Fruit fly (Drosophila melanogaster) whole organism, embryonic: Measurements from ENCODE around the gene pnt.

ENCODE experiments used
- CG10209 ChIP-seq: fragments of 200-800 bp; sonication (Bioruptor generic); optimal IDR thresholded peaks from 3 replicates; lab custom pipeline; 2017; ENCODE audit warnings: missing biosample characterization, mild to moderate bottlenecking, missing genetic modification characterization, missing genetic modification reagents
- CG10321 ChIP-seq: fragments of 200-800 bp; sonication (Bioruptor generic); IDR thresholded peaks from 2 replicates; pipeline ENCODE4 v1.3.6; 2022; ENCODE audit warnings: missing biosample characterization, missing genetic modification characterization
- CG10565 ChIP-seq: fragments of 200-800 bp; sonication (Bioruptor generic); optimal IDR thresholded peaks from 3 replicates; lab custom pipeline; 2016; ENCODE audit warnings: missing biosample characterization, mild to moderate bottlenecking, missing genetic modification characterization
- CG11398 ChIP-seq: fragments of 200-800 bp; sonication (Bioruptor generic); optimal IDR thresholded peaks from 2 replicates; lab custom pipeline; 2016; ENCODE audit warnings: missing biosample characterization, missing genetic modification characterization
- CG11695 ChIP-seq: fragments of 200-800 bp; sonication (Bioruptor generic); IDR thresholded peaks from 3 replicates; pipeline ENCODE4 v1.3.6; 2022; ENCODE audit warnings: missing biosample characterization, missing genetic modification characterization
- CG11723 ChIP-seq: fragments of 200-800 bp; sonication (Bioruptor generic); optimal IDR thresholded peaks from 2 replicates; lab custom pipeline; 2017; ENCODE audit warnings: missing biosample characterization, mild to moderate bottlenecking, missing genetic modification characterization
- CG12104 ChIP-seq: fragments of 200-800 bp; sonication (Bioruptor generic); optimal IDR thresholded peaks from 3 replicates; lab custom pipeline; 2016; ENCODE audit warnings: missing biosample characterization, missing genetic modification characterization
- CG13424 ChIP-seq: fragments of 200-800 bp; sonication (Bioruptor generic); optimal IDR thresholded peaks from 2 replicates; lab custom pipeline; 2019; ENCODE audit warnings: missing biosample characterization, mild to moderate bottlenecking, missing genetic modification characterization, moderate library complexity
- CG16813 ChIP-seq: fragments of 200-800 bp; sonication (Bioruptor generic); IDR thresholded peaks from 3 replicates; pipeline ENCODE4 v1.3.6; 2022; ENCODE audit warnings: missing biosample characterization, missing genetic modification characterization; ENCODE audit not compliant: partially characterized antibody
- CG16863 ChIP-seq: fragments of 200-800 bp; sonication (Bioruptor generic); optimal IDR thresholded peaks from 3 replicates; lab custom pipeline; 2016; ENCODE audit warnings: missing biosample characterization, missing genetic modification characterization
- CG17568 ChIP-seq: fragments of 200-800 bp; sonication (Bioruptor generic); optimal IDR thresholded peaks from 2 replicates; lab custom pipeline; 2018; ENCODE audit warnings: missing biosample characterization, mild to moderate bottlenecking, missing genetic modification characterization, moderate library complexity
- CG17802 ChIP-seq: fragments of 200-800 bp; sonication (Bioruptor generic); optimal IDR thresholded peaks from 2 replicates; lab custom pipeline; 2018; ENCODE audit warnings: missing biosample characterization, mild to moderate bottlenecking, missing genetic modification characterization, moderate library complexity
- CG2712 ChIP-seq: fragments of 200-800 bp; optimal IDR thresholded peaks from 3 replicates; lab custom pipeline; 2019; ENCODE audit warnings: missing biosample characterization, mild to moderate bottlenecking, missing genetic modification characterization, moderate library complexity
- CG32772 ChIP-seq: fragments of 200-800 bp; sonication (Bioruptor generic); IDR thresholded peaks from 2 replicates; pipeline ENCODE4 v1.3.6; 2022; ENCODE audit warnings: missing biosample characterization, missing genetic modification characterization
- CG3995 ChIP-seq: fragments of 200-800 bp; sonication (Bioruptor generic); optimal IDR thresholded peaks from 3 replicates; lab custom pipeline; 2016; ENCODE audit warnings: missing biosample characterization, missing genetic modification characterization
- CG4282 ChIP-seq: fragments of 200-800 bp; sonication (Bioruptor generic); optimal IDR thresholded peaks from 2 replicates; lab custom pipeline; 2016; ENCODE audit warnings: missing biosample characterization, missing genetic modification characterization
- CG5180 ChIP-seq: fragments of 200-800 bp; sonication (Bioruptor generic); optimal IDR thresholded peaks from 3 replicates; lab custom pipeline; 2017; ENCODE audit warnings: missing biosample characterization, missing genetic modification characterization, mild to moderate bottlenecking, moderate library complexity, missing genetic modification reagents
- CG6175 ChIP-seq: fragments of 200-800 bp; sonication (Bioruptor generic); IDR thresholded peaks from 3 replicates; pipeline ENCODE4 v1.3.6; 2022; ENCODE audit warnings: missing biosample characterization, missing genetic modification characterization
- CG6689 ChIP-seq: fragments of 200-800 bp; sonication (Bioruptor generic); IDR thresholded peaks from 2 replicates; pipeline ENCODE4 v1.3.6; 2022; ENCODE audit warnings: missing biosample characterization, missing genetic modification characterization
- CG7963 ChIP-seq: fragments of 200-800 bp; sonication (Bioruptor generic); IDR thresholded peaks from 3 replicates; pipeline ENCODE4 v1.3.6; 2022; ENCODE audit warnings: missing biosample characterization, missing genetic modification characterization; ENCODE audit not compliant: partially characterized antibody
- CG8944 ChIP-seq: fragments of 200-800 bp; sonication (Bioruptor generic); optimal IDR thresholded peaks from 3 replicates; lab custom pipeline; 2016; ENCODE audit warnings: missing biosample characterization, missing genetic modification characterization
- CG9727 ChIP-seq: fragments of 200-800 bp; sonication (Bioruptor generic); optimal IDR thresholded peaks from 3 replicates; lab custom pipeline; 2017; ENCODE audit warnings: missing biosample characterization, mild to moderate bottlenecking, missing genetic modification characterization
- Dip3 ChIP-seq: fragments of 200-800 bp; sonication (Bioruptor generic); optimal IDR thresholded peaks from 3 replicates; lab custom pipeline; 2016; ENCODE audit warnings: missing biosample characterization, missing genetic modification characterization
- Fer2 ChIP-seq: fragments of 200-800 bp; sonication (Bioruptor generic); optimal IDR thresholded peaks from 2 replicates; lab custom pipeline; 2018; ENCODE audit warnings: missing biosample characterization, mild to moderate bottlenecking, missing genetic modification characterization, moderate library complexity
- H2.0 ChIP-seq: fragments of 200-800 bp; sonication (Bioruptor generic); IDR thresholded peaks from 2 replicates; pipeline ENCODE4 v1.3.6; 2022; ENCODE audit warnings: missing biosample characterization, missing genetic modification characterization
- Hr78 ChIP-seq, 2 experiments: fragments of 200-800 bp in 1 of 2; fragments of >200 bp in 1 of 2; sonication (Bioruptor generic) in 1 of 2; optimal IDR thresholded peaks; 2 replicates each; lab custom pipeline; 2017 to 2019; ENCODE audit warnings: missing biosample characterization in 2 of 2, missing genetic modification characterization in 2 of 2, mild to moderate bottlenecking in 1 of 2, moderate library complexity in 1 of 2
- NC2β ChIP-seq: fragments of 200-800 bp; sonication (Bioruptor generic); optimal IDR thresholded peaks from 2 replicates; lab custom pipeline; 2016; ENCODE audit warnings: missing biosample characterization, missing genetic modification characterization
- Ptx1 ChIP-seq: fragments of 200-800 bp; sonication (Bioruptor generic); IDR thresholded peaks from 2 replicates; pipeline ENCODE4 v1.3.6; 2022; ENCODE audit warnings: missing biosample characterization, missing genetic modification characterization
- Sry-β ChIP-seq: fragments of 200-800 bp; sonication (Bioruptor generic); optimal IDR thresholded peaks from 2 replicates; lab custom pipeline; 2018; ENCODE audit warnings: missing biosample characterization, mild to moderate bottlenecking, missing genetic modification characterization, moderate library complexity
- amos ChIP-seq: fragments of 200-800 bp; sonication (Bioruptor generic); IDR thresholded peaks from 2 replicates; pipeline ENCODE4 v1.3.6; 2022; ENCODE audit warnings: missing biosample characterization, missing genetic modification characterization; ENCODE audit not compliant: partially characterized antibody
- ara ChIP-seq: fragments of 200-800 bp; sonication (Bioruptor generic); IDR thresholded peaks from 2 replicates; pipeline ENCODE4 v1.3.6; 2022; ENCODE audit warnings: missing biosample characterization, missing genetic modification characterization
- ase ChIP-seq: fragments of 200-800 bp; sonication (Bioruptor generic); IDR thresholded peaks from 3 replicates; pipeline ENCODE4 v1.3.6; 2022; ENCODE audit warnings: missing biosample characterization, missing genetic modification characterization
- ci ChIP-seq: fragments of 200-800 bp; sonication (Bioruptor generic); IDR thresholded peaks from 3 replicates; pipeline ENCODE4 v1.3.6; 2022; ENCODE audit warnings: missing biosample characterization, missing genetic modification characterization
- dm ChIP-seq: fragments of 200-800 bp; sonication (Bioruptor generic); optimal IDR thresholded peaks from 3 replicates; lab custom pipeline; 2016; ENCODE audit warnings: missing biosample characterization, missing genetic modification characterization
- ewg ChIP-seq: fragments of 200-800 bp; sonication (Bioruptor generic); optimal IDR thresholded peaks from 3 replicates; lab custom pipeline; 2017; ENCODE audit warnings: mild to moderate bottlenecking, missing biosample characterization, missing genetic modification reagents, missing genetic modification characterization
- grau ChIP-seq: fragments of 200-800 bp; optimal IDR thresholded peaks from 3 replicates; lab custom pipeline; 2019; ENCODE audit warnings: missing biosample characterization, mild to moderate bottlenecking, missing genetic modification characterization, moderate library complexity
- gsb-n ChIP-seq: fragments of 200-800 bp; sonication (Bioruptor generic); optimal IDR thresholded peaks from 3 replicates; lab custom pipeline; 2018; ENCODE audit warnings: missing biosample characterization, mild to moderate bottlenecking, missing genetic modification characterization
- h ChIP-seq: fragments of >200 bp; optimal IDR thresholded peaks from 2 replicates; lab custom pipeline; 2017
- hkb ChIP-seq, 2 experiments: fragments of 200-800 bp in 1 of 2; fragments of >200 bp in 1 of 2; sonication (Bioruptor generic) in 1 of 2; IDR thresholded peaks in 1 of 2; optimal IDR thresholded peaks in 1 of 2; 2 replicates each; pipeline versions ENCODE4 v1.3.6 to Lab custom; 2017 to 2022; ENCODE audit warnings: missing biosample characterization in 1 of 2, missing genetic modification characterization in 1 of 2
- kni ChIP-seq: fragments of 200-800 bp; sonication (Bioruptor generic); optimal IDR thresholded peaks from 3 replicates; lab custom pipeline; 2017; ENCODE audit warnings: mild to moderate bottlenecking, missing biosample characterization, missing genetic modification reagents, missing genetic modification characterization
- mirr ChIP-seq: fragments of 200-800 bp; sonication (Bioruptor generic); optimal IDR thresholded peaks from 3 replicates; lab custom pipeline; 2018; ENCODE audit warnings: missing biosample characterization, mild to moderate bottlenecking, missing genetic modification characterization
- nau ChIP-seq: fragments of 200-800 bp; sonication (Bioruptor generic); optimal IDR thresholded peaks from 3 replicates; lab custom pipeline; 2017; ENCODE audit warnings: missing biosample characterization, mild to moderate bottlenecking, missing genetic modification characterization, missing genetic modification reagents
- oc ChIP-seq: fragments of 200-800 bp; sonication (Bioruptor generic); optimal IDR thresholded peaks from 2 replicates; lab custom pipeline; 2018; ENCODE audit warnings: missing biosample characterization, mild to moderate bottlenecking, missing genetic modification characterization, moderate library complexity
- sens-2 ChIP-seq: fragments of 200-800 bp; sonication (Bioruptor generic); IDR thresholded peaks from 2 replicates; pipeline ENCODE4 v1.3.6; 2022; ENCODE audit warnings: missing biosample characterization, missing genetic modification characterization
- sima ChIP-seq: fragments of 200-800 bp; sonication (Bioruptor generic); optimal IDR thresholded peaks from 2 replicates; lab custom pipeline; 2016; ENCODE audit warnings: missing biosample characterization, missing genetic modification characterization
- ssp ChIP-seq: fragments of 200-800 bp; sonication (Bioruptor generic); IDR thresholded peaks from 2 replicates; pipeline ENCODE4 v1.3.6; 2022; ENCODE audit warnings: missing biosample characterization, missing genetic modification characterization
- tgo ChIP-seq: fragments of 200-800 bp; sonication (Bioruptor generic); IDR thresholded peaks from 3 replicates; pipeline ENCODE4 v1.3.6; 2022; ENCODE audit warnings: missing biosample characterization, missing genetic modification characterization
- tna ChIP-seq: fragments of 200-800 bp; sonication (Bioruptor generic); IDR thresholded peaks from 2 replicates; pipeline ENCODE4 v1.3.6; 2022; ENCODE audit warnings: missing biosample characterization, missing genetic modification characterization; ENCODE audit not compliant: partially characterized antibody
- z ChIP-seq: fragments of 200-800 bp; sonication (Bioruptor generic); IDR thresholded peaks from 3 replicates; pipeline ENCODE4 v1.3.6; 2022; ENCODE audit warnings: missing biosample characterization, missing genetic modification characterization
- zen ChIP-seq: fragments of 200-800 bp; sonication (Bioruptor generic); optimal IDR thresholded peaks from 3 replicates; lab custom pipeline; 2018; ENCODE audit warnings: missing biosample characterization, mild to moderate bottlenecking, missing genetic modification characterization, moderate library complexity

The pnt gene

DNA sequence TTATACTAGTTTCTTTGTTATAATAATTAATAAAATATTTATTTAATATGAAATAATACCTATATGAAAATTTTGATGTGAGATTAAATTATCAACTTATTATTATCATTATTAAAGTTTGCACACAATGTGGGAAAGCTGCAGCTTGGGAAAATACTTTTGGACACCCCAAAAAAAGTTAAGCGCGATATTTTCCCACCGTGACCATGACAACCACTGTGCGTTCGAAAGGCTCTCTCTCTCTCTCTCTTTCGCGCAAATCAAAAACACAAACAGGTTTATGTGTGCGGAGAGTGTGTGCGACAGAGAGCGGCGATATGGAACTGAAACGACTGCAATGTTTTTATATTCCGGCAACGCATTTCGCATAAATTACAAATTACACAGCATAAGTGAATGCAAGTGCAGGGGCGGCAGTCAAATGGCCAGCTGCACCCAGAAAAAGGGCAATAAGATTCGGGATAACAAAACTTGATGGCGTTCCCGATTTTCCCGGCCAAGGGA, 978 bp upstream of the pnt start (continued):
- TF ChIP-seq ssp (GFP tag; lab: Robert Waterston, UW) (0 out of 2 replicates have a peak, but pooled peaks have one; percentile 19), amos (GFP tag; lab: Robert Waterston, UW) (no peak), CG6175 (GFP tag; lab: Robert Waterston, UW) (no peak; the same call in 2 of the 3 replicates), CG16813 (GFP tag; lab: Robert Waterston, UW) (no peak), CG9727 (GFP tag; lab: Kevin White, UChicago) (peak; percentile 73), ase (GFP tag; lab: Robert Waterston, UW) (no peak), CG11723 (GFP tag; lab: Kevin White, UChicago) (no peak), CG8944 (GFP tag; lab: Kevin White, UChicago) (peak; percentile 1), Dip3 (GFP tag; lab: Kevin White, UChicago) (no peak), Ptx1 (GFP tag; lab: Robert Waterston, UW) (peak; percentile 64), hkb (optimal IDR thresholded peaks at IDR 0.05; lab: Kevin White, UChicago) (no peak), hkb (GFP tag; IDR thresholded peaks at IDR 0.05; lab: Robert Waterston, UW) (peak; percentile 65; the same call in 1 of the 2 replicates), sima (GFP tag; lab: Kevin White, UChicago) (no peak), CG11398 (GFP tag; lab: Kevin White, UChicago) (no peak), H2.0 (GFP tag; lab: Robert Waterston, UW) (peak; percentile 52), CG17568 (no peak), CG3995 (GFP tag; lab: Kevin White, UChicago) (no peak), gsb-n (tag; lab: Kevin White, UChicago) (no peak), CG7963 (0 out of 3 replicates have a peak, but pooled peaks have one; percentile 14), ara (no peak), CG16863 (GFP tag; lab: Kevin White, UChicago) (no peak), dm (no peak), zen (tag; lab: Kevin White, UChicago) (peak; percentile 25), oc (no peak), CG5180 (GFP tag; lab: Kevin White, UChicago) (peak; percentile 11), mirr (no peak), nau (GFP tag; lab: Kevin White, UChicago) (no peak), CG12104 (GFP tag; lab: Kevin White, UChicago) (peak; percentile 61), grau (tag; lab: Kevin White, UChicago) (peak; percentile 57), tgo (GFP tag; lab: Robert Waterston, UW) (peak; percentile 76), CG32772 (GFP tag; lab: Robert Waterston, UW) (no peak), tna (peak; percentile 47), CG4282 (GFP tag; lab: Kevin White, UChicago) (peak; percentile 4), ewg (GFP tag; lab: Kevin White, UChicago) (no peak), Sry-β (GFP tag; lab: Kevin White, UChicago) (no peak), sens-2 (GFP tag; lab: Robert Waterston, UW) (no peak), CG17802 (no peak), CG2712 (tag; lab: Kevin White, UChicago) (peak; percentile 79), ci (GFP tag; lab: Robert Waterston, UW) (peak; percentile 71), NC2β (no peak), kni (peak; percentile 81), Fer2 (tag; lab: Kevin White, UChicago) (no peak), Hr78 (GFP tag; optimal IDR thresholded peaks at IDR 0.05; lab: Kevin White, UChicago) (no peak), z (GFP tag; lab: Robert Waterston, UW) (no peak), h (lab: Kevin White, UChicago) (no peak), CG13424 (tag; lab: Kevin White, UChicago) (peak; percentile 45), CG10321 (GFP tag; lab: Robert Waterston, UW) (no peak), CG11695 (GFP tag; lab: Robert Waterston, UW) (peak; percentile 61; the same call in 2 of the 3 replicates), CG6689 (GFP tag; lab: Robert Waterston, UW) (peak; percentile 62), CG10565 (GFP tag; lab: Kevin White, UChicago) (no peak), CG10209 (GFP tag; lab: Kevin White, UChicago) (peak; percentile 49)
